Fruit fly (Drosophila melanogaster) whole organism, embryonic: ENCODE measurements around the gene Ufsp2.

Source experiments
- ATbp ChIP-seq: fragments of 200-800 bp; sonication (Bioruptor generic); optimal IDR thresholded peaks from 2 replicates; lab custom pipeline; 2017; ENCODE audit warnings: missing biosample characterization, mild to moderate bottlenecking, missing genetic modification characterization, missing genetic modification reagents
- Asciz ChIP-seq: fragments of 200-800 bp; sonication (Bioruptor generic); optimal IDR thresholded peaks from 2 replicates; lab custom pipeline; 2017; ENCODE audit warnings: missing biosample characterization, mild to moderate bottlenecking, missing genetic modification characterization, missing genetic modification reagents
- B-H2 ChIP-seq: fragments of 200-800 bp; sonication (Bioruptor generic); optimal IDR thresholded peaks from 2 replicates; lab custom pipeline; 2018; ENCODE audit warnings: missing biosample characterization, mild to moderate bottlenecking, missing genetic modification characterization
- CG10209 ChIP-seq: fragments of 200-800 bp; sonication (Bioruptor generic); optimal IDR thresholded peaks from 3 replicates; lab custom pipeline; 2017; ENCODE audit warnings: missing biosample characterization, mild to moderate bottlenecking, missing genetic modification characterization, missing genetic modification reagents
- CG11723 ChIP-seq: fragments of 200-800 bp; sonication (Bioruptor generic); optimal IDR thresholded peaks from 2 replicates; lab custom pipeline; 2017; ENCODE audit warnings: missing biosample characterization, mild to moderate bottlenecking, missing genetic modification characterization
- CG12071 ChIP-seq: fragments of 200-800 bp; sonication (Bioruptor generic); optimal IDR thresholded peaks from 3 replicates; lab custom pipeline; 2018; ENCODE audit warnings: missing biosample characterization, mild to moderate bottlenecking, missing genetic modification characterization
- CG12299 ChIP-seq: fragments of 200-800 bp; sonication (Bioruptor generic); optimal IDR thresholded peaks from 2 replicates; lab custom pipeline; 2018; ENCODE audit warnings: missing biosample characterization, mild to moderate bottlenecking, missing genetic modification characterization
- CG12769 ChIP-seq: fragments of 200-800 bp; sonication (Bioruptor generic); optimal IDR thresholded peaks from 2 replicates; lab custom pipeline; 2019; ENCODE audit warnings: missing biosample characterization, mild to moderate bottlenecking, missing genetic modification characterization, moderate library complexity
- CG13287 ChIP-seq: fragments of 200-800 bp; sonication (Bioruptor generic); IDR thresholded peaks from 2 replicates; pipeline ENCODE4 v1.3.6; 2022; ENCODE audit warnings: missing biosample characterization, missing genetic modification characterization; ENCODE audit not compliant: partially characterized antibody
- CG14710 ChIP-seq: fragments of 200-800 bp; sonication (Bioruptor generic); optimal IDR thresholded peaks from 3 replicates; lab custom pipeline; 2019; ENCODE audit warnings: missing biosample characterization, mild to moderate bottlenecking, missing genetic modification characterization, moderate library complexity
- CG1647 ChIP-seq: fragments of 200-800 bp; sonication (Bioruptor generic); optimal IDR thresholded peaks from 3 replicates; lab custom pipeline; 2016; ENCODE audit warnings: missing biosample characterization, missing genetic modification characterization
- CG17568 ChIP-seq: fragments of 200-800 bp; sonication (Bioruptor generic); optimal IDR thresholded peaks from 2 replicates; lab custom pipeline; 2018; ENCODE audit warnings: missing biosample characterization, mild to moderate bottlenecking, missing genetic modification characterization, moderate library complexity
- CG2678 ChIP-seq: fragments of 200-800 bp; sonication (Bioruptor generic); optimal IDR thresholded peaks from 3 replicates; lab custom pipeline; 2019; ENCODE audit warnings: missing biosample characterization, mild to moderate bottlenecking, missing genetic modification characterization, moderate library complexity
- CG33557 ChIP-seq: fragments of 200-800 bp; sonication (Bioruptor generic); optimal IDR thresholded peaks from 2 replicates; lab custom pipeline; 2019; ENCODE audit warnings: missing biosample characterization, mild to moderate bottlenecking, missing genetic modification characterization, moderate library complexity
- CG4328 ChIP-seq: fragments of 200-800 bp; sonication (Bioruptor generic); optimal IDR thresholded peaks from 3 replicates; lab custom pipeline; 2017; ENCODE audit warnings: missing biosample characterization, missing genetic modification reagents, missing genetic modification characterization
- CG5180 ChIP-seq: fragments of 200-800 bp; sonication (Bioruptor generic); optimal IDR thresholded peaks from 3 replicates; lab custom pipeline; 2017; ENCODE audit warnings: missing biosample characterization, missing genetic modification characterization, mild to moderate bottlenecking, moderate library complexity, missing genetic modification reagents
- CG6813 ChIP-seq: fragments of 200-800 bp; sonication (Bioruptor generic); optimal IDR thresholded peaks from 2 replicates; lab custom pipeline; 2017; ENCODE audit warnings: missing biosample characterization, missing genetic modification characterization, mild to moderate bottlenecking, moderate library complexity, missing genetic modification reagents
- CG7987 ChIP-seq: fragments of 200-800 bp; sonication (Bioruptor generic); optimal IDR thresholded peaks from 2 replicates; lab custom pipeline; 2018; ENCODE audit warnings: missing biosample characterization, mild to moderate bottlenecking, missing genetic modification characterization, moderate library complexity
- CG8290 ChIP-seq, 3 experiments: fragments of 200-800 bp; sonication (Bioruptor generic); optimal IDR thresholded peaks; 2 replicates each; lab custom pipeline; 2016 to 2019; ENCODE audit warnings: missing biosample characterization in 3 of 3, missing genetic modification characterization in 3 of 3, mild to moderate bottlenecking in 2 of 3, moderate library complexity in 1 of 3
- D19A ChIP-seq: fragments of 200-800 bp; optimal IDR thresholded peaks from 3 replicates; lab custom pipeline; 2019; ENCODE audit warnings: missing biosample characterization, mild to moderate bottlenecking, missing genetic modification characterization, moderate library complexity
- Ets65A ChIP-seq: fragments of 200-800 bp; sonication (Bioruptor generic); peaks from one replicate; lab custom pipeline; 2016; ENCODE audit warnings: missing biosample characterization, missing genetic modification characterization
- Fer2 ChIP-seq: fragments of 200-800 bp; sonication (Bioruptor generic); optimal IDR thresholded peaks from 2 replicates; lab custom pipeline; 2018; ENCODE audit warnings: missing biosample characterization, mild to moderate bottlenecking, missing genetic modification characterization, moderate library complexity
- H15 ChIP-seq: fragments of 200-800 bp; sonication (Bioruptor generic); IDR thresholded peaks from 3 replicates; pipeline ENCODE4 v1.3.6; 2022; ENCODE audit warnings: missing biosample characterization, missing genetic modification characterization
- Hr78 ChIP-seq, 2 experiments: fragments of 200-800 bp in 1 of 2; fragments of >200 bp in 1 of 2; sonication (Bioruptor generic) in 1 of 2; optimal IDR thresholded peaks; 2 replicates each; lab custom pipeline; 2017 to 2019; ENCODE audit warnings: missing biosample characterization in 2 of 2, missing genetic modification characterization in 2 of 2, mild to moderate bottlenecking in 1 of 2, moderate library complexity in 1 of 2
- MBD-R2 ChIP-seq: fragments of 200-800 bp; sonication (Bioruptor generic); IDR thresholded peaks from 2 replicates; pipeline ENCODE4 v1.3.6; 2022; ENCODE audit warnings: missing biosample characterization, missing genetic modification characterization
- MTF-1 ChIP-seq: fragments of 200-800 bp; sonication (Bioruptor generic); optimal IDR thresholded peaks from 2 replicates; lab custom pipeline; 2018; ENCODE audit warnings: missing biosample characterization, mild to moderate bottlenecking, missing genetic modification characterization, borderline replicate concordance
- Max ChIP-seq: fragments of 200-800 bp; sonication (Bioruptor generic); optimal IDR thresholded peaks from 2 replicates; lab custom pipeline; 2016; ENCODE audit warnings: missing biosample characterization, mild to moderate bottlenecking, missing genetic modification characterization
- Med ChIP-seq: fragments of 200-800 bp; sonication (Bioruptor generic); peaks from one replicate; lab custom pipeline; 2016; ENCODE audit warnings: missing biosample characterization, missing genetic modification characterization, mild to moderate bottlenecking, inconsistent platforms, moderate library complexity
- bsh ChIP-seq, 2 experiments: fragments of 200-800 bp; sonication (Bioruptor generic); optimal IDR thresholded peaks; 2 replicates each; lab custom pipeline; 2017 to 2018; ENCODE audit warnings: mild to moderate bottlenecking in 2 of 2, missing biosample characterization in 2 of 2, missing genetic modification characterization in 2 of 2, moderate library complexity in 1 of 2
- cg ChIP-seq: fragments of 200-800 bp; sonication (Bioruptor generic); optimal IDR thresholded peaks from 3 replicates; lab custom pipeline; 2019; ENCODE audit warnings: missing biosample characterization, mild to moderate bottlenecking, missing genetic modification characterization, moderate library complexity
- ci ChIP-seq: fragments of 200-800 bp; sonication (Bioruptor generic); IDR thresholded peaks from 3 replicates; pipeline ENCODE4 v1.3.6; 2022; ENCODE audit warnings: missing biosample characterization, missing genetic modification characterization
- crol ChIP-seq: fragments of 200-800 bp; sonication (Bioruptor generic); IDR thresholded peaks from 2 replicates; pipeline ENCODE4 v1.3.6; 2022; ENCODE audit warnings: missing biosample characterization, missing genetic modification characterization
- eve ChIP-seq, 2 experiments: fragments of >200 bp; optimal IDR thresholded peaks; 2 replicates each; lab custom pipeline; 2017; ENCODE audit warnings: missing biosample characterization in 2 of 2, missing genetic modification characterization in 2 of 2
- exex ChIP-seq: fragments of 200-800 bp; sonication (Bioruptor generic); optimal IDR thresholded peaks from 4 replicates; lab custom pipeline; 2018; ENCODE audit warnings: missing biosample characterization, mild to moderate bottlenecking, missing genetic modification characterization, moderate library complexity
- gfzf ChIP-seq: fragments of 200-800 bp; sonication (Bioruptor generic); optimal IDR thresholded peaks from 2 replicates; lab custom pipeline; 2016; ENCODE audit warnings: missing biosample characterization, mild to moderate bottlenecking, missing genetic modification characterization, moderate library complexity
- gro ChIP-seq: fragments of 200-800 bp; sonication (Bioruptor generic); optimal IDR thresholded peaks from 2 replicates; lab custom pipeline; 2016; ENCODE audit warnings: missing biosample characterization, missing genetic modification characterization
- kah ChIP-seq: fragments of 200-800 bp; sonication (Bioruptor generic); optimal IDR thresholded peaks from 2 replicates; lab custom pipeline; 2018; ENCODE audit warnings: missing biosample characterization, mild to moderate bottlenecking, missing genetic modification characterization
- lab ChIP-seq: fragments of 200-800 bp; sonication (Bioruptor generic); optimal IDR thresholded peaks from 3 replicates; lab custom pipeline; 2017; ENCODE audit warnings: missing biosample characterization, missing genetic modification characterization, mild to moderate bottlenecking, moderate library complexity, missing genetic modification reagents
- luna ChIP-seq: fragments of 200-800 bp; sonication (Bioruptor generic); optimal IDR thresholded peaks from 2 replicates; lab custom pipeline; 2016; ENCODE audit warnings: missing biosample characterization, missing genetic modification characterization
- pros ChIP-seq: fragments of 200-800 bp; sonication (Bioruptor generic); optimal IDR thresholded peaks from 3 replicates; lab custom pipeline; 2019; ENCODE audit warnings: missing biosample characterization, mild to moderate bottlenecking, missing genetic modification characterization, moderate library complexity
- sens ChIP-seq: fragments of 200-800 bp; sonication (Bioruptor generic); peaks from one replicate; lab custom pipeline; 2016; ENCODE audit warnings: missing biosample characterization, missing genetic modification characterization
- tap ChIP-seq: fragments of 200-800 bp; optimal IDR thresholded peaks from 3 replicates; lab custom pipeline; 2019; ENCODE audit warnings: missing biosample characterization, mild to moderate bottlenecking, missing genetic modification characterization, moderate library complexity
- tll ChIP-seq, 2 experiments: fragments of 200-800 bp in 1 of 2; fragments of >200 bp in 1 of 2; sonication (Bioruptor generic) in 1 of 2; optimal IDR thresholded peaks; 2 replicates each; lab custom pipeline; 2017 to 2019; ENCODE audit warnings: missing biosample characterization in 2 of 2, missing genetic modification characterization in 2 of 2, mild to moderate bottlenecking in 1 of 2, moderate library complexity in 1 of 2
- wek ChIP-seq: fragments of 200-800 bp; sonication (Bioruptor generic); optimal IDR thresholded peaks from 3 replicates; lab custom pipeline; 2018; ENCODE audit warnings: missing biosample characterization, mild to moderate bottlenecking, missing genetic modification characterization, moderate library complexity

Ufsp2 gene

DNA sequence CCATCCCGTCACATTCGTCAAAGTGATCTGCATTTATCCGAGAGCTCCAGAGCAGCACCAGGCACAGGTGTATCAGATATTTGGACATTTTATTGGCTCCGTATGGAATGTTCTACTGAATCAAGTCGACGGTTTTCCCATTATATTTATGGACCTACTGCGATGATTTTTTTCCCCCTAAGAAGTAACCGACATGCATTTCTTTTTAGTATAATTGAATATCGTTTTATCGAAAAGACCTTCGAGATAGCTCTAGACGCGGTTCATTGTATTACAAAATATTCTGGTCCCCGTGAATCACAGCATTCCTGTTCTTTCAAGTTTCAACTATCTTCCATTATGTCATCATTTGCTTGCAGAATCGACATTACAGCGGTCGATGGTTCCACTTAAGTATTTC, 47.2 kb upstream of the Ufsp2 start, which contains the start of gene obst-H:
obst-H (minus strand) TSS at position 101 of the 400 bp plus-strand sequence.
- TF ChIP-seq sens (GFP tag; lab: Kevin White, UChicago), result peak; percentile 7
- TF ChIP-seq Med (GFP tag; lab: Kevin White, UChicago), result no peak

DNA sequence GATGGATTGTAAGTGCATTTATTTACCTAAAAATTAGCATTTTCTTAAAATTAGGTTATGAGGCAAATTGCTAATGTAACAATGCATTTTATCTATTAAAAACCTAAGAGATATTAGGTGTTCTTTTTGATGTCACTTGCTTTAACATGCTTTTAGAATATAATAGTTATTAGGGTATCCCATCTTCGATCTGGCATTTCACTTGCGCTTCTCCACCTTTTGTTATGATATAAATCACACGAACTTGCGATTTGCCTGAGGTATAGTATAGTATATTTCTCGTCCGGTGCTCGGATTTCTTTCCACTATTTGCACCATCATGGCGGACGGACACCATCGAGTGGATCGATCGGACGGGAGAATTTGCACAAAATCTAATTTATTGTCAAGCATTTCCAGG, 46.3 kb upstream of the Ufsp2 start:
- TF ChIP-seq tll (GFP tag; optimal IDR thresholded peaks at IDR 0.05; lab: Kevin White, UChicago) (no peak), D19A (tag; lab: Kevin White, UChicago) (peak; percentile 58), pros (GFP tag; lab: Kevin White, UChicago) (no peak), Hr78 (GFP tag; optimal IDR thresholded peaks at IDR 0.05; lab: Kevin White, UChicago) (no peak), Max (GFP tag; lab: Kevin White, UChicago) (no peak), MBD-R2 (no peak), CG7987 (GFP tag; lab: Kevin White, UChicago) (no peak), exex (no peak), H15 (GFP tag; lab: Robert Waterston, UW) (no peak), Med (GFP tag; lab: Kevin White, UChicago) (peak; percentile 66), CG13287 (GFP tag; lab: Robert Waterston, UW) (no peak)

DNA sequence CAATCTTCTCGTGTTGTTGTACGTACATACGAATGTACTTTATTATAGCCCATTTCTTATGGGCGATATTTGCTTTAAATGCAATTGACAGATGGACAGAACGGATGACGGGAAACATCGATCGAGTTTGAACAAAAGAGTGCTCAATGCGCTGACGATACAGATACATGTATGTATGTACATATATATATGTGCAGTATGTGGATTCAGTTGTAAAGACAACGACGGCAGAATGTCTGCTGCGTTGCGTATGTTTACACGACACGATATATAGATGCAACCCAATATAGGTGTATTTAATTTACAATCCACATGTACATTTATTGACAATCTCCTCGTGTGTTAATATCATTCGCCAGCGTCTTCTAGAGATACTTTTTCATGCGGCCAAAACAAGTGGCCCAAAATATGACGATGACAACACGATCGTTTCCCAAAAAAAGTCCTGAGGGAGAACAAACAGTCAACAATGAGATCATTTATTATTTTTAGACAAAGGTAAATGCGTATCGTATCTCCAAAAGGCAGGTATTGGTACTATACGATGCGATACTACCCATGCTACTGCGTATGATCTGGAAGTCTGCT, 45.6 kb upstream of the Ufsp2 start:
- TF ChIP-seq ci (GFP tag; lab: Robert Waterston, UW), result peak; percentile 43; the same call in 1 of the 3 replicates
- TF ChIP-seq MTF-1 (GFP tag; lab: Kevin White, UChicago), result peak; percentile 32
- TF ChIP-seq kah (GFP tag; lab: Kevin White, UChicago), result no peak
- peak; percentile 19 for TF ChIP-seq cg (GFP tag; lab: Kevin White, UChicago)
- peak; percentile 39 for TF ChIP-seq CG11723
- TF ChIP-seq crol (GFP tag; lab: Robert Waterston, UW), result no peak
- peak; percentile 52 for TF ChIP-seq ATbp
- peak; percentile 43 for TF ChIP-seq wek (GFP tag; lab: Kevin White, UChicago)
- TF ChIP-seq tap (tag; lab: Kevin White, UChicago), result peak; percentile 0
- TF ChIP-seq CG33557 (GFP tag; lab: Kevin White, UChicago), result peak; percentile 57
- TF ChIP-seq eve (GFP tag; optimal IDR thresholded peaks at IDR 0.05; lab: Kevin White, UChicago), result no peak
- TF ChIP-seq B-H2 (GFP tag; lab: Kevin White, UChicago), result no peak
- peak; percentile 28 for TF ChIP-seq CG14710 (tag; lab: Kevin White, UChicago)
- TF ChIP-seq lab (GFP tag; lab: Kevin White, UChicago), result peak; percentile 24
- no peak for TF ChIP-seq CG1647 (GFP tag; lab: Kevin White, UChicago)
- TF ChIP-seq sens (GFP tag; lab: Kevin White, UChicago), result peak; percentile 75
- no peak for TF ChIP-seq luna (GFP tag; lab: Kevin White, UChicago)
- peak; percentile 29 for TF ChIP-seq CG4328 (GFP tag; lab: Kevin White, UChicago)
- TF ChIP-seq Ets65A (GFP tag; lab: Kevin White, UChicago), result no peak
- peak; percentile 2 for TF ChIP-seq CG10209 (GFP tag; lab: Kevin White, UChicago)
- peak in 1 of 2 experiments; percentile 34 for TF ChIP-seq bsh (GFP tag; optimal IDR thresholded peaks at IDR 0.05; lab: Kevin White, UChicago)
- TF ChIP-seq CG5180, result peak; percentile 33
- no peak for TF ChIP-seq Fer2 (tag; lab: Kevin White, UChicago)
- TF ChIP-seq Asciz (GFP tag; lab: Kevin White, UChicago), result peak; percentile 43
- TF ChIP-seq gfzf (GFP tag; lab: Kevin White, UChicago), result no peak
- no peak for TF ChIP-seq gro (GFP tag; lab: Kevin White, UChicago)
- peak; percentile 31 for TF ChIP-seq CG6813 (GFP tag; lab: Kevin White, UChicago)
- no peak for TF ChIP-seq CG8290 (GFP tag; optimal IDR thresholded peaks at IDR 0.05; lab: Kevin White, UChicago)
- peak; percentile 34 to 49 for TF ChIP-seq CG8290 (tag; optimal IDR thresholded peaks at IDR 0.05; lab: Kevin White, UChicago)
- TF ChIP-seq CG2678 (tag; lab: Kevin White, UChicago), result peak; percentile 37
- peak; percentile 26 for TF ChIP-seq CG12071 (GFP tag; lab: Kevin White, UChicago)
- TF ChIP-seq CG12769, result peak; percentile 66
- TF ChIP-seq CG12299, result peak; percentile 35
- peak; percentile 19 for TF ChIP-seq CG17568 (GFP tag; lab: Kevin White, UChicago)
